Worm (Caenorhabditis elegans): Measurements from ENCODE around the gene lin-46.
A peak's percentile ranks its signal among the peaks of the same experiment; 100 is the strongest.

lin-46 gene

DNA sequence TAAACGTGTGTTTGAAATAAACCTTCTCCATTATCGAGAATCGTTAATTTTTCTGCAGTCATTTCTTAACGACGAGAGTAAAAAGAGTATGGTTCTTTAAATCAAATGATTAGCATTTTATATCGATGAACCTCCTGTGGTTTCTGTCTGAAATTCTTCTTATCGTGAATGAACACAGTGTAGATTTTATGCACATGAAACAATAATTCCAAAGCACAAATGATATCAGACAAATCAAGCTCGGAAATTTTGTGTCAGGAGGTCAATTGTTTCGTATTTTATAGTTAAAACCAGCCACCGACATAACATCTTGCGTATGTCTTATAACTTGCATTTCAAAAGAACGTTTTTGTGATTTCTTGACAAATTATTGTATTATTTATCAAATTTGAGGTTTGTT is 31.6 kb upstream of the lin-46 start, which contains the start of gene T16G1.6:
T16G1.6 (minus strand) TSS at position 77 of the 400 bp plus-strand sequence.
- no peak for TF ChIP-seq elt-3 (tag; optimal IDR thresholded peaks at IDR 0.05)
- TF ChIP-seq C34F6.9 (tag; optimal IDR thresholded peaks at IDR 0.05), result no peak
- TF ChIP-seq fos-1 (tag; optimal IDR thresholded peaks at IDR 0.05), result peak; percentile 70
- no peak for TF ChIP-seq ama-1 (optimal IDR thresholded peaks at IDR 0.05)
- TF ChIP-seq lin-13 (GFP tag; optimal IDR thresholded peaks at IDR 0.05), result no peak
- TF ChIP-seq lin-39 (tag; optimal IDR thresholded peaks at IDR 0.05), result no peak
- no peak for TF ChIP-seq crh-2 (tag; optimal IDR thresholded peaks at IDR 0.05)
- no peak for TF ChIP-seq F13H6.1 (tag; optimal IDR thresholded peaks at IDR 0.05)
- TF ChIP-seq sma-9 (GFP tag; optimal IDR thresholded peaks at IDR 0.05), result peak; percentile 65
- no peak for TF ChIP-seq sma-9 (tag; optimal IDR thresholded peaks at IDR 0.05)
- TF ChIP-seq skn-1 (tag; optimal IDR thresholded peaks at IDR 0.05), result no peak
- no peak for TF ChIP-seq mbf-1 (tag; optimal IDR thresholded peaks at IDR 0.05)

DNA sequence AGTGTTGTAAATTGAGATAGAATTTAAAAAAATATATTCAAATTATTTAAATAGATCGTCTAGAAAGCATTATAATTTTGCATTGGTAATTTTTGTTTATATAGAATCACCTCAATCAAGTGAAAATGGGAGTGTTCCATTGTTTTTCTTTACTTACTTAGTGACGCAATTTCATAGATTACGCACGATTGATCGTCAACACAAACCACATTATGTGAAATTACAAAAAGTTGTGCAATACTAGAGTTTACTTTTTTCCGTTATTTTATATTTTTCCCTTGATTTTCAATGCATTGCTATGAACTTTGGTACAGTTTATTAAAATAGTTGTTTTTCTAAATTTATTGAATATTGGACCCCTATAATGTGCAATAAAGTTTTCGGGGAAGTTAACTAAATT is 29.2 kb upstream of the lin-46 start, which contains the start of gene T16G1.5:
T16G1.5 (minus strand) TSS at position 119 of the 400 bp plus-strand sequence.
- TF ChIP-seq nhr-12 (tag; optimal IDR thresholded peaks at IDR 0.05) (no peak), fos-1 (tag; optimal IDR thresholded peaks at IDR 0.05) (peak; percentile 41)

DNA sequence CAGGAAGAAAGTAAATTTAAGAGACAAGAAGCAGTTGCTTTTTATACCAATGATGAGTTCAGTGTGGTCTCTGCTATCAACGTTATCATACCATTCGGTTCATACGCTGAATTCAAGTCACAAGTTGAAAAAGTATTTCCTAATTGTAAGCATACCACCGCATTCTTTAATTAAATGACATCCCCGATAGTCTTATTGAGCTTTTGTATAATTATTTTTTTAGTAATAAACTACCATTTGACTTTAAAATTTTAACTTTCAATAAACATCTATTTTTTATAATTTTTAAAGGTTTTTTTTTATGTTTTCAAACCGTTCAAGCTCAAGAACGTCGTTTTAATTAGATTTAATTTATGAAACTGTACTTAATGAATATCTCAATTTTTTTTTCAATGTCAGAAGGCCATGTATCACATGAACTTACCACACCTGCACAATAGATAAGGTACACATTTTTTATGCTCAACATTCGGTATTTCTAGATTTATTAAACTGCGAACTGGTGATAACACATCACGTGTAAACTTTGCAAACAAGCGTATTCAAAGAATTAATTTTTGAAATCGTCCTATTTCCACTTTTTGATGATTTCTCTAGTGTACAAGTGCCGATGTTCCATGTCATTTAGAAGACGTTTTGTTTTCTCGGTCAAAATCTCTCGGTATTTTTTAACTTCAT is 26.7 kb upstream of the lin-46 start, which contains the start of gene T16G1.4:
T16G1.4 (minus strand) TSS at position 51 of the 678 bp plus-strand sequence.
- no peak for TF ChIP-seq zag-1 (tag; optimal IDR thresholded peaks at IDR 0.05)
- TF ChIP-seq gmeb-1 (tag; optimal IDR thresholded peaks at IDR 0.05), result peak; percentile 37
- TF ChIP-seq sma-9 (GFP tag; optimal IDR thresholded peaks at IDR 0.05), result peak; percentile 66
- TF ChIP-seq sma-9 (tag; optimal IDR thresholded peaks at IDR 0.05), result no peak

ce11 chrV:12943399-12943798 is 25.3 kb upstream of the lin-46 start:
- TF ChIP-seq nhr-11 (tag; optimal IDR thresholded peaks at IDR 0.05) (no peak), nhr-6 (tag; optimal IDR thresholded peaks at IDR 0.05) (no peak), sem-4 (tag; optimal IDR thresholded peaks at IDR 0.05) (no peak), elt-3 (tag; optimal IDR thresholded peaks at IDR 0.05) (no peak), R02D3.7 (tag; optimal IDR thresholded peaks at IDR 0.05) (no peak), ztf-11 (tag; optimal IDR thresholded peaks at IDR 0.05) (no peak), crh-2 (tag; optimal IDR thresholded peaks at IDR 0.05) (no peak), C34F6.9 (tag; optimal IDR thresholded peaks at IDR 0.05) (no peak), peb-1 (tag; optimal IDR thresholded peaks at IDR 0.05) (no peak), elt-1 (tag; optimal IDR thresholded peaks at IDR 0.05) (no peak), ceh-82 (tag; optimal IDR thresholded peaks at IDR 0.05) (no peak), nhr-12 (tag; optimal IDR thresholded peaks at IDR 0.05) (no peak), ztf-4 (tag; optimal IDR thresholded peaks at IDR 0.05) (no peak), lin-11 (tag; optimal IDR thresholded peaks at IDR 0.05) (no peak), lsy-2 (tag; optimal IDR thresholded peaks at IDR 0.05) (no peak), dmd-4 (tag; optimal IDR thresholded peaks at IDR 0.05) (no peak), nhr-77 (tag; optimal IDR thresholded peaks at IDR 0.05) (no peak)

ce11 chrV:12944229-12944628 is 24.4 kb upstream of the lin-46 start, which contains the start of gene T16G1.3:
TSS of gene T16G1.3 (minus strand) at chrV:12944329.
- TF ChIP-seq gmeb-1 (tag; optimal IDR thresholded peaks at IDR 0.05) (no peak), skn-1 (tag; optimal IDR thresholded peaks at IDR 0.05) (no peak), mab-5 (tag; optimal IDR thresholded peaks at IDR 0.05) (no peak), nhr-25 (tag; optimal IDR thresholded peaks at IDR 0.05) (no peak), nhr-11 (tag; optimal IDR thresholded peaks at IDR 0.05) (no peak)

ce11 chrV:12944775-12945174 is 23.9 kb upstream of the lin-46 start, which contains the start of gene grl-2:
TSS of gene grl-2 (plus strand) at chrV:12945075.
- no peak for TF ChIP-seq peb-1 (tag; optimal IDR thresholded peaks at IDR 0.05)
- TF ChIP-seq elt-3 (tag; optimal IDR thresholded peaks at IDR 0.05), result no peak
- TF ChIP-seq nhr-12 (tag; optimal IDR thresholded peaks at IDR 0.05), result no peak
- TF ChIP-seq crh-2 (tag; optimal IDR thresholded peaks at IDR 0.05), result no peak
- no peak for TF ChIP-seq nhr-10 (tag; optimal IDR thresholded peaks at IDR 0.05)
- no peak for TF ChIP-seq lin-13 (GFP tag; optimal IDR thresholded peaks at IDR 0.05)
